Worm (Caenorhabditis elegans): ENCODE data around the gene bra-2.

bra-2 gene

ce11 chrIII:896904-897303 lies 14.2 kb upstream of the bra-2 start:
- TF ChIP-seq dpl-1 (GFP tag; optimal IDR thresholded peaks at IDR 0.05), result no peak
- no peak for TF ChIP-seq sox-4 (tag; optimal IDR thresholded peaks at IDR 0.05)
- TF ChIP-seq rnt-1 (tag; optimal IDR thresholded peaks at IDR 0.05), result no peak
- TF ChIP-seq jun-1 (tag; optimal IDR thresholded peaks at IDR 0.05), result no peak
- TF ChIP-seq alr-1 (tag; optimal IDR thresholded peaks at IDR 0.05; ENCODE audit: borderline replicate concordance), result no peak
- TF ChIP-seq isw-1 (GFP tag; IDR thresholded peaks at IDR 0.05), result no peak
- TF ChIP-seq zag-1 (tag; optimal IDR thresholded peaks at IDR 0.05), result no peak
- no peak for TF ChIP-seq unc-30 (tag; optimal IDR thresholded peaks at IDR 0.05)
- TF ChIP-seq ceh-63 (GFP tag; optimal IDR thresholded peaks at IDR 0.05), result no peak
- no peak for TF ChIP-seq C16A3.4 (tag; optimal IDR thresholded peaks at IDR 0.05)
- no peak for TF ChIP-seq ceh-8 (GFP tag; optimal IDR thresholded peaks at IDR 0.05)
- TF ChIP-seq lin-13 (GFP tag; optimal IDR thresholded peaks at IDR 0.05), result no peak
- TF ChIP-seq nhr-84 (tag; optimal IDR thresholded peaks at IDR 0.05), result no peak
- no peak for TF ChIP-seq fkh-10 (GFP tag; optimal IDR thresholded peaks at IDR 0.05)
- TF ChIP-seq lir-3 (tag; optimal IDR thresholded peaks at IDR 0.05; ENCODE audit: poor library complexity), result no peak
- no peak for TF ChIP-seq egl-13 (tag; optimal IDR thresholded peaks at IDR 0.05)
- TF ChIP-seq fkh-8 (tag; optimal IDR thresholded peaks at IDR 0.05), result no peak
- no peak for TF ChIP-seq xbp-1 (tag; optimal IDR thresholded peaks at IDR 0.05)
- no peak for TF ChIP-seq mab-9 (GFP tag; IDR thresholded peaks at IDR 0.05)
- TF ChIP-seq nhr-76 (tag; optimal IDR thresholded peaks at IDR 0.05), result no peak

- no peak for TF ChIP-seq ceh-88 (GFP tag; IDR thresholded peaks at IDR 0.05)
- no peak for TF ChIP-seq ztf-4 (tag; optimal IDR thresholded peaks at IDR 0.05)
- TF ChIP-seq unc-30 (tag; optimal IDR thresholded peaks at IDR 0.05), result no peak
- TF ChIP-seq tbx-2 (tag; optimal IDR thresholded peaks at IDR 0.05), result no peak
- TF ChIP-seq nhr-11 (tag; optimal IDR thresholded peaks at IDR 0.05), result no peak
- TF ChIP-seq egl-13 (tag; optimal IDR thresholded peaks at IDR 0.05), result no peak
These were observed 10.9 kb upstream of the bra-2 start for ce11 chrIII:900134-900533.

ce11 chrIII:901148-901547 lies 9.9 kb upstream of the bra-2 start, which contains the start of gene sucl-2:
TSS of gene sucl-2 (minus strand) at chrIII:901412.
- no peak for TF ChIP-seq sup-37 (GFP tag; optimal IDR thresholded peaks at IDR 0.05)
- no peak for TF ChIP-seq efl-1 (optimal IDR thresholded peaks at IDR 0.05)
- peak in 1 of 2 experiments; percentile 90 for TF ChIP-seq efl-1 (GFP tag; optimal IDR thresholded peaks at IDR 0.05 in 1 of 2)

ce11 chrIII:901600-902250 lies 9.3 kb upstream of the bra-2 start:
- TF ChIP-seq nhr-20 (tag; optimal IDR thresholded peaks at IDR 0.05) (peak; percentile 6), unc-130 (tag; optimal IDR thresholded peaks at IDR 0.05) (no peak), nhr-77 (tag; optimal IDR thresholded peaks at IDR 0.05) (no peak), pag-3 (tag; optimal IDR thresholded peaks at IDR 0.05; ENCODE audit: borderline replicate concordance, insufficient read depth) (no peak), nhr-71 (tag; optimal IDR thresholded peaks at IDR 0.05) (peak; percentile 36), jun-1 (tag; optimal IDR thresholded peaks at IDR 0.05) (no peak), ceh-8 (GFP tag; optimal IDR thresholded peaks at IDR 0.05) (no peak), lsy-2 (tag; optimal IDR thresholded peaks at IDR 0.05) (no peak), blmp-1 (tag; optimal IDR thresholded peaks at IDR 0.05) (peak; percentile 9), egl-13 (tag; optimal IDR thresholded peaks at IDR 0.05) (no peak), unc-86 (tag; optimal IDR thresholded peaks at IDR 0.05) (no peak), zip-4 (GFP tag; optimal IDR thresholded peaks at IDR 0.05) (no peak), C16A3.4 (tag; optimal IDR thresholded peaks at IDR 0.05) (peak; percentile 15), snpc-4 (tag; optimal IDR thresholded peaks at IDR 0.05) (no peak), hpl-2 (GFP tag; optimal IDR thresholded peaks at IDR 0.05) (no peak), mef-2 (tag; optimal IDR thresholded peaks at IDR 0.05) (no peak), lin-35 (GFP tag; optimal IDR thresholded peaks at IDR 0.05) (peak; percentile 42 to 87), unc-98 (GFP tag; IDR thresholded peaks at IDR 0.05) (no peak), sox-4 (tag; optimal IDR thresholded peaks at IDR 0.05) (no peak), aly-2 (tag; optimal IDR thresholded peaks at IDR 0.05) (no peak), sup-37 (GFP tag; optimal IDR thresholded peaks at IDR 0.05) (no peak), nhr-84 (tag; optimal IDR thresholded peaks at IDR 0.05) (no peak), snu-23 (GFP tag; optimal IDR thresholded peaks at IDR 0.05) (peak; percentile 3), fkh-8 (tag; optimal IDR thresholded peaks at IDR 0.05) (no peak), nhr-11 (tag; optimal IDR thresholded peaks at IDR 0.05) (no peak), ces-1 (GFP tag; optimal IDR thresholded peaks at IDR 0.05) (no peak), C34B4.2 (tag; optimal IDR thresholded peaks at IDR 0.05) (no peak), xbp-1 (tag; optimal IDR thresholded peaks at IDR 0.05) (no peak), lin-15B (tag; optimal IDR thresholded peaks at IDR 0.05) (peak; percentile 42), unc-62 (GFP tag; optimal IDR thresholded peaks at IDR 0.05) (no peak)

Measured in whole organism, L1 larva.